Fruit fly (Drosophila melanogaster) whole organism, embryonic: ENCODE measurements around the gene CG9886.
A peak's percentile ranks its signal among the peaks of the same experiment; 100 is the strongest.

Source experiments
- Asciz ChIP-seq: fragments of 200-800 bp; sonication (Bioruptor generic); optimal IDR thresholded peaks from 2 replicates; lab custom pipeline; 2017; ENCODE audit warnings: missing biosample characterization, mild to moderate bottlenecking, missing genetic modification characterization, missing genetic modification reagents
- Atf6 ChIP-seq: fragments of 200-800 bp; sonication (Bioruptor generic); IDR thresholded peaks from 2 replicates; pipeline ENCODE4 v1.3.6; 2022; ENCODE audit warnings: missing biosample characterization, missing genetic modification characterization
- CG1024 ChIP-seq: fragments of 200-800 bp; sonication (Bioruptor generic); IDR thresholded peaks from 2 replicates; pipeline ENCODE4 v1.3.6; 2022; ENCODE audit warnings: missing biosample characterization, missing genetic modification characterization
- CG10979 ChIP-seq: fragments of 200-800 bp; sonication (Bioruptor generic); optimal IDR thresholded peaks from 2 replicates; lab custom pipeline; 2018; ENCODE audit warnings: missing biosample characterization, mild to moderate bottlenecking, missing genetic modification characterization, moderate library complexity
- CG11398 ChIP-seq: fragments of 200-800 bp; sonication (Bioruptor generic); optimal IDR thresholded peaks from 2 replicates; lab custom pipeline; 2016; ENCODE audit warnings: missing biosample characterization, missing genetic modification characterization
- CG11560 ChIP-seq: fragments of 200-800 bp; sonication (Bioruptor generic); IDR thresholded peaks from 3 replicates; pipeline ENCODE4 v1.3.6; 2022; ENCODE audit warnings: missing biosample characterization, missing genetic modification characterization
- CG11723 ChIP-seq: fragments of 200-800 bp; sonication (Bioruptor generic); optimal IDR thresholded peaks from 2 replicates; lab custom pipeline; 2017; ENCODE audit warnings: missing biosample characterization, mild to moderate bottlenecking, missing genetic modification characterization
- CG12104 ChIP-seq: fragments of 200-800 bp; sonication (Bioruptor generic); optimal IDR thresholded peaks from 3 replicates; lab custom pipeline; 2016; ENCODE audit warnings: missing biosample characterization, missing genetic modification characterization
- CG12744 ChIP-seq: fragments of 200-800 bp; sonication (Bioruptor generic); optimal IDR thresholded peaks from 2 replicates; lab custom pipeline; 2016; ENCODE audit warnings: missing biosample characterization, missing genetic modification characterization
- CG14667 ChIP-seq: fragments of 200-800 bp; sonication (Bioruptor generic); IDR thresholded peaks from 2 replicates; pipeline ENCODE4 v1.3.6; 2022; ENCODE audit warnings: missing biosample characterization, missing genetic modification characterization
- CG14860 ChIP-seq: fragments of 200-800 bp; sonication (Bioruptor generic); IDR thresholded peaks from 3 replicates; pipeline ENCODE4 v1.3.6; 2022; ENCODE audit warnings: missing biosample characterization, missing genetic modification characterization; ENCODE audit not compliant: partially characterized antibody
- CG17328 ChIP-seq: fragments of 200-800 bp; sonication (Bioruptor generic); IDR thresholded peaks from 2 replicates; pipeline ENCODE4 v1.3.6; 2022; ENCODE audit warnings: missing biosample characterization, missing genetic modification characterization
- CG17361 ChIP-seq: fragments of 200-800 bp; sonication (Bioruptor generic); IDR thresholded peaks from 3 replicates; pipeline ENCODE4 v1.3.6; 2022; ENCODE audit warnings: missing biosample characterization, missing genetic modification characterization
- CG18599 ChIP-seq: fragments of 200-800 bp; sonication (Bioruptor generic); optimal IDR thresholded peaks from 3 replicates; lab custom pipeline; 2017; ENCODE audit warnings: missing biosample characterization, missing genetic modification characterization, mild to moderate bottlenecking, moderate library complexity, missing genetic modification reagents
- CG2202 ChIP-seq: fragments of 200-800 bp; sonication (Bioruptor generic); optimal IDR thresholded peaks from 2 replicates; lab custom pipeline; 2018; ENCODE audit warnings: missing biosample characterization, mild to moderate bottlenecking, missing genetic modification characterization
- CG30020 ChIP-seq: fragments of 200-800 bp; optimal IDR thresholded peaks from 2 replicates; lab custom pipeline; 2019; ENCODE audit warnings: missing biosample characterization, mild to moderate bottlenecking, missing genetic modification characterization, moderate library complexity
- CG30403 ChIP-seq: fragments of 200-800 bp; sonication (Bioruptor generic); optimal IDR thresholded peaks from 3 replicates; lab custom pipeline; 2016; ENCODE audit warnings: missing biosample characterization, missing genetic modification characterization
- CG3065 ChIP-seq: fragments of 200-800 bp; sonication (Bioruptor generic); optimal IDR thresholded peaks from 2 replicates; lab custom pipeline; 2016; ENCODE audit warnings: missing biosample characterization, missing genetic modification characterization
- CG31388 ChIP-seq: fragments of 200-800 bp; sonication (Bioruptor generic); optimal IDR thresholded peaks from 2 replicates; lab custom pipeline; 2016; ENCODE audit warnings: missing biosample characterization, missing genetic modification characterization
- CG3281 ChIP-seq: fragments of 200-800 bp; sonication (Bioruptor generic); optimal IDR thresholded peaks from 3 replicates; lab custom pipeline; 2017; ENCODE audit warnings: missing biosample characterization, mild to moderate bottlenecking, missing genetic modification characterization
- CG3995 ChIP-seq: fragments of 200-800 bp; sonication (Bioruptor generic); optimal IDR thresholded peaks from 3 replicates; lab custom pipeline; 2016; ENCODE audit warnings: missing biosample characterization, missing genetic modification characterization
- CG4282 ChIP-seq: fragments of 200-800 bp; sonication (Bioruptor generic); optimal IDR thresholded peaks from 2 replicates; lab custom pipeline; 2016; ENCODE audit warnings: missing biosample characterization, missing genetic modification characterization
- CG4820 ChIP-seq: fragments of 200-800 bp; sonication (Bioruptor generic); optimal IDR thresholded peaks from 3 replicates; lab custom pipeline; 2016; ENCODE audit warnings: missing biosample characterization, missing genetic modification characterization
- CG6175 ChIP-seq: fragments of 200-800 bp; sonication (Bioruptor generic); IDR thresholded peaks from 3 replicates; pipeline ENCODE4 v1.3.6; 2022; ENCODE audit warnings: missing biosample characterization, missing genetic modification characterization
- CG7372 ChIP-seq: fragments of 200-800 bp; sonication (Bioruptor generic); IDR thresholded peaks from 2 replicates; pipeline ENCODE4 v1.3.6; 2022; ENCODE audit warnings: missing biosample characterization, missing genetic modification characterization
- CG8944 ChIP-seq: fragments of 200-800 bp; sonication (Bioruptor generic); optimal IDR thresholded peaks from 3 replicates; lab custom pipeline; 2016; ENCODE audit warnings: missing biosample characterization, missing genetic modification characterization
- CG9876 ChIP-seq: fragments of 200-800 bp; sonication (Bioruptor generic); optimal IDR thresholded peaks from 2 replicates; lab custom pipeline; 2016; ENCODE audit warnings: missing biosample characterization, missing genetic modification characterization
- D19A ChIP-seq: fragments of 200-800 bp; optimal IDR thresholded peaks from 3 replicates; lab custom pipeline; 2019; ENCODE audit warnings: missing biosample characterization, mild to moderate bottlenecking, missing genetic modification characterization, moderate library complexity
- Dip3 ChIP-seq: fragments of 200-800 bp; sonication (Bioruptor generic); optimal IDR thresholded peaks from 3 replicates; lab custom pipeline; 2016; ENCODE audit warnings: missing biosample characterization, missing genetic modification characterization
- Dp ChIP-seq: fragments of 200-800 bp; sonication (Bioruptor generic); optimal IDR thresholded peaks from 2 replicates; lab custom pipeline; 2018; ENCODE audit warnings: missing biosample characterization, mild to moderate bottlenecking, missing genetic modification characterization, moderate library complexity
- Hmr ChIP-seq: fragments of 200-800 bp; sonication (Bioruptor generic); optimal IDR thresholded peaks from 3 replicates; lab custom pipeline; 2017; ENCODE audit warnings: mild to moderate bottlenecking, missing biosample characterization, missing genetic modification reagents, missing genetic modification characterization
- Hr51 ChIP-seq, 2 experiments: fragments of 200-800 bp; sonication (Bioruptor generic); optimal IDR thresholded peaks; 2 replicates in 1 of 2; 3 replicates in 1 of 2; lab custom pipeline; 2016 to 2018; ENCODE audit warnings: missing biosample characterization in 2 of 2, missing genetic modification characterization in 2 of 2, mild to moderate bottlenecking in 1 of 2, moderate library complexity in 1 of 2
- Jarid2 ChIP-seq: fragments of 200-800 bp; sonication (Bioruptor generic); optimal IDR thresholded peaks from 3 replicates; lab custom pipeline; 2017; ENCODE audit warnings: mild to moderate bottlenecking, missing biosample characterization, missing genetic modification reagents, missing genetic modification characterization
- Meics ChIP-seq: fragments of 200-800 bp; sonication (Bioruptor generic); optimal IDR thresholded peaks from 2 replicates; lab custom pipeline; 2017; ENCODE audit warnings: missing biosample characterization, mild to moderate bottlenecking, missing genetic modification characterization
- NC2β ChIP-seq: fragments of 200-800 bp; sonication (Bioruptor generic); optimal IDR thresholded peaks from 2 replicates; lab custom pipeline; 2016; ENCODE audit warnings: missing biosample characterization, missing genetic modification characterization
- Nf-YC ChIP-seq: fragments of 200-800 bp; optimal IDR thresholded peaks from 3 replicates; lab custom pipeline; 2019; ENCODE audit warnings: missing biosample characterization, mild to moderate bottlenecking, missing genetic modification characterization, moderate library complexity
- Sox102F ChIP-seq: fragments of 200-800 bp; sonication (Bioruptor generic); optimal IDR thresholded peaks from 2 replicates; lab custom pipeline; 2018; ENCODE audit warnings: missing biosample characterization, mild to moderate bottlenecking, missing genetic modification characterization, moderate library complexity
- YL-1 ChIP-seq: fragments of 200-800 bp; sonication (Bioruptor generic); optimal IDR thresholded peaks from 3 replicates; lab custom pipeline; 2017; ENCODE audit warnings: missing biosample characterization, mild to moderate bottlenecking, missing genetic modification characterization
- ab ChIP-seq: fragments of 200-800 bp; sonication (Bioruptor generic); optimal IDR thresholded peaks from 2 replicates; lab custom pipeline; 2016; ENCODE audit warnings: missing biosample characterization, missing genetic modification characterization
- bcd ChIP-seq: fragments of 200-800 bp; sonication (Bioruptor generic); optimal IDR thresholded peaks from 2 replicates; lab custom pipeline; 2017; ENCODE audit warnings: missing biosample characterization, mild to moderate bottlenecking, missing genetic modification characterization
- crp ChIP-seq, 2 experiments: fragments of 200-800 bp; sonication (Bioruptor generic); optimal IDR thresholded peaks; 2 replicates in 1 of 2; 3 replicates in 1 of 2; lab custom pipeline; 2017; ENCODE audit warnings: missing biosample characterization in 2 of 2, missing genetic modification characterization in 2 of 2, mild to moderate bottlenecking in 1 of 2, moderate library complexity in 1 of 2
- gcm2 ChIP-seq: fragments of 200-800 bp; sonication (Bioruptor generic); optimal IDR thresholded peaks from 2 replicates; lab custom pipeline; 2016; ENCODE audit warnings: missing biosample characterization, missing genetic modification characterization
- grau ChIP-seq: fragments of 200-800 bp; optimal IDR thresholded peaks from 3 replicates; lab custom pipeline; 2019; ENCODE audit warnings: missing biosample characterization, mild to moderate bottlenecking, missing genetic modification characterization, moderate library complexity
- nerfin-2 ChIP-seq: fragments of 200-800 bp; sonication (Bioruptor generic); IDR thresholded peaks from 2 replicates; pipeline ENCODE4 v1.3.6; 2022; ENCODE audit warnings: missing biosample characterization, missing genetic modification characterization; ENCODE audit not compliant: partially characterized antibody
- odd ChIP-seq: fragments of 200-800 bp; sonication (Bioruptor generic); optimal IDR thresholded peaks from 2 replicates; lab custom pipeline; 2017; ENCODE audit warnings: missing biosample characterization, mild to moderate bottlenecking, missing genetic modification characterization
- phol ChIP-seq: fragments of 200-800 bp; sonication (Bioruptor generic); optimal IDR thresholded peaks from 3 replicates; lab custom pipeline; 2018; ENCODE audit warnings: missing biosample characterization, mild to moderate bottlenecking, missing genetic modification characterization, moderate library complexity
- scrt ChIP-seq: fragments of 200-800 bp; sonication (Bioruptor generic); optimal IDR thresholded peaks from 2 replicates; lab custom pipeline; 2018; ENCODE audit warnings: missing biosample characterization, mild to moderate bottlenecking, missing genetic modification characterization, moderate library complexity
- so ChIP-seq: fragments of 200-800 bp; sonication (Bioruptor generic); IDR thresholded peaks from 3 replicates; pipeline ENCODE4 v1.3.6; 2022; ENCODE audit warnings: missing biosample characterization, missing genetic modification characterization
- usp ChIP-seq: fragments of >200 bp; optimal IDR thresholded peaks from 2 replicates; lab custom pipeline; 2017; ENCODE audit warnings: missing biosample characterization, missing genetic modification characterization
- wor ChIP-seq: fragments of 200-800 bp; sonication (Bioruptor generic); IDR thresholded peaks from 2 replicates; pipeline ENCODE4 v1.3.6; 2022; ENCODE audit warnings: missing biosample characterization, missing genetic modification characterization
- z ChIP-seq: fragments of 200-800 bp; sonication (Bioruptor generic); IDR thresholded peaks from 3 replicates; pipeline ENCODE4 v1.3.6; 2022; ENCODE audit warnings: missing biosample characterization, missing genetic modification characterization

CG9886 gene

dm6 chr2L:2420490-2420889 lies at the start of gene CG9886 (continued):
- peak in 1 of 2 experiments; percentile 12 for TF ChIP-seq crp (GFP tag; optimal IDR thresholded peaks at IDR 0.05; lab: Kevin White, UChicago)
- TF ChIP-seq Meics (GFP tag; lab: Kevin White, UChicago), result peak; percentile 68
- TF ChIP-seq CG6175, result no peak
- peak; percentile 52 for TF ChIP-seq CG3281 (GFP tag; lab: Kevin White, UChicago)
- no peak for TF ChIP-seq usp (GFP tag; lab: Kevin White, UChicago)
- TF ChIP-seq CG12744 (GFP tag; lab: Kevin White, UChicago), result peak; percentile 16
- TF ChIP-seq CG17328 (GFP tag; lab: Robert Waterston, UW), result peak; percentile 60
- peak; percentile 29 for TF ChIP-seq CG12104
- peak; percentile 35 for TF ChIP-seq CG3065 (GFP tag; lab: Kevin White, UChicago)
- TF ChIP-seq CG11560 (tag; lab: Robert Waterston, UW), result no peak
- TF ChIP-seq Jarid2 (GFP tag; lab: Kevin White, UChicago), result peak; percentile 40
- TF ChIP-seq NC2β (GFP tag; lab: Kevin White, UChicago), result no peak
- no peak for TF ChIP-seq CG9876 (GFP tag; lab: Kevin White, UChicago)
- peak; percentile 25 for TF ChIP-seq Dip3 (GFP tag; lab: Kevin White, UChicago)
- peak; percentile 33 for TF ChIP-seq CG4820 (GFP tag; lab: Kevin White, UChicago)
- peak; percentile 71 for TF ChIP-seq CG18599
- TF ChIP-seq bcd (GFP tag; lab: Kevin White, UChicago), result peak; percentile 57
- no peak for TF ChIP-seq CG11723
- TF ChIP-seq Dp (GFP tag; lab: Kevin White, UChicago), result peak; percentile 70
- TF ChIP-seq CG2202 (tag; lab: Kevin White, UChicago), result peak; percentile 39
- peak; percentile 35 for TF ChIP-seq odd (GFP tag; lab: Kevin White, UChicago)
- TF ChIP-seq ab, result no peak
- no peak for TF ChIP-seq CG7372
- peak; percentile 34 for TF ChIP-seq scrt (GFP tag; lab: Kevin White, UChicago)
- no peak for TF ChIP-seq D19A
- TF ChIP-seq Hmr (GFP tag; lab: Kevin White, UChicago), result peak; percentile 55
- TF ChIP-seq CG11398 (GFP tag; lab: Kevin White, UChicago), result no peak
- TF ChIP-seq z (GFP tag; lab: Robert Waterston, UW), result no peak
- TF ChIP-seq Nf-YC, result peak; percentile 60
- peak; percentile 77 for TF ChIP-seq CG30403 (GFP tag; lab: Kevin White, UChicago)
- TF ChIP-seq CG8944 (GFP tag; lab: Kevin White, UChicago), result no peak
- TF ChIP-seq so (GFP tag; lab: Robert Waterston, UW), result no peak
- no peak; the same call in 1 of the 2 replicates for TF ChIP-seq CG14667
- TF ChIP-seq CG10979 (tag; lab: Kevin White, UChicago), result peak; percentile 68
- no peak for TF ChIP-seq CG3995 (GFP tag; lab: Kevin White, UChicago)
- no peak for TF ChIP-seq CG14860
- no peak for TF ChIP-seq gcm2 (GFP tag; lab: Kevin White, UChicago)
- TF ChIP-seq CG1024 (GFP tag; lab: Robert Waterston, UW), result no peak
- TF ChIP-seq Atf6 (GFP tag; lab: Robert Waterston, UW), result peak; percentile 56
- peak; percentile 3 to 78 for TF ChIP-seq Hr51 (GFP tag; optimal IDR thresholded peaks at IDR 0.05; lab: Kevin White, UChicago)
- peak; percentile 82 for TF ChIP-seq CG17361
- TF ChIP-seq phol (tag; lab: Kevin White, UChicago), result peak; percentile 83
- peak; percentile 76 for TF ChIP-seq Sox102F (GFP tag; lab: Kevin White, UChicago)
- peak; percentile 74 for TF ChIP-seq grau
- TF ChIP-seq YL-1, result peak; percentile 30
- no peak for TF ChIP-seq nerfin-2 (GFP tag; lab: Robert Waterston, UW)
- no peak for TF ChIP-seq CG30020 (tag; lab: Kevin White, UChicago)
- no peak for TF ChIP-seq wor (GFP tag; lab: Robert Waterston, UW)
- no peak for TF ChIP-seq CG4282
- no peak for TF ChIP-seq CG31388 (GFP tag; lab: Kevin White, UChicago)
- TF ChIP-seq Asciz, result no peak
